Worm (Caenorhabditis elegans) whole organism, early embryonic: Measurements from ENCODE around the gene fbxb-29.

Experiments
- ama-1 ChIP-seq: fragments of 150-350 bp; optimal IDR thresholded peaks from 2 replicates; lab custom pipeline; 2014
- ceh-13 ChIP-seq: fragments of 200-800 bp; sonication (Bioruptor generic); optimal IDR thresholded peaks from 2 replicates; lab custom pipeline; 2018; ENCODE audit warnings: mild to moderate bottlenecking, missing genetic modification characterization, missing compliant biosample characterization
- ets-7 ChIP-seq: sonication (generic microtip); optimal IDR thresholded peaks from 2 replicates; lab custom pipeline; 2016; ENCODE audit warnings: missing genotype, missing genetic modification characterization, missing compliant biosample characterization
- hmbx-1 ChIP-seq: sonication (generic microtip); optimal IDR thresholded peaks from 2 replicates; lab custom pipeline; 2016; ENCODE audit warnings: mild to moderate bottlenecking, missing genetic modification characterization, missing compliant biosample characterization
- hmg-4 ChIP-seq: fragments of 200-800 bp; sonication (Bioruptor generic); optimal IDR thresholded peaks from 2 replicates; lab custom pipeline; 2018; ENCODE audit warnings: mild to moderate bottlenecking, missing genetic modification characterization, missing compliant biosample characterization
- hnd-1 ChIP-seq: sonication (generic microtip); optimal IDR thresholded peaks from 2 replicates; lab custom pipeline; 2016; ENCODE audit warnings: missing genetic modification characterization, missing compliant biosample characterization
- sea-1 ChIP-seq: fragments of 200-800 bp; sonication (Bioruptor generic); conservative IDR thresholded peaks from 2 replicates; pipeline ENCODE4 v1.3.6; 2022; ENCODE audit warnings: missing genetic modification characterization, missing compliant biosample characterization
- tbx-11 ChIP-seq: fragments of 200-800 bp; sonication (Bioruptor generic); IDR thresholded peaks from 2 replicates; pipeline ENCODE4 v1.3.6; 2022; ENCODE audit warnings: missing genetic modification characterization, missing compliant biosample characterization

ce11 chrII:979135-979534 lies 20.3 kb downstream of the fbxb-29 start, which contains the start of the genes fbxc-17 and fbxc-15:
- no peak for TF ChIP-seq tbx-11 (GFP tag; lab: Robert Waterston, UW)
- no peak for TF ChIP-seq ceh-13 (GFP tag; lab: Kevin White, UChicago)
- no peak for TF ChIP-seq ama-1 (lab: Kevin White, UChicago)
- TF ChIP-seq hnd-1 (tag; lab: Kevin White, UChicago): no peak
- no peak for TF ChIP-seq sea-1 (GFP tag; lab: Robert Waterston, UW)
- no peak for TF ChIP-seq hmg-4 (GFP tag; lab: Kevin White, UChicago)
- no peak for TF ChIP-seq ets-7 (tag; lab: Kevin White, UChicago)
- no peak for TF ChIP-seq hmbx-1 (tag; lab: Kevin White, UChicago)
